Worm (Caenorhabditis elegans): ENCODE data around the gene F14D7.14.

DNA sequence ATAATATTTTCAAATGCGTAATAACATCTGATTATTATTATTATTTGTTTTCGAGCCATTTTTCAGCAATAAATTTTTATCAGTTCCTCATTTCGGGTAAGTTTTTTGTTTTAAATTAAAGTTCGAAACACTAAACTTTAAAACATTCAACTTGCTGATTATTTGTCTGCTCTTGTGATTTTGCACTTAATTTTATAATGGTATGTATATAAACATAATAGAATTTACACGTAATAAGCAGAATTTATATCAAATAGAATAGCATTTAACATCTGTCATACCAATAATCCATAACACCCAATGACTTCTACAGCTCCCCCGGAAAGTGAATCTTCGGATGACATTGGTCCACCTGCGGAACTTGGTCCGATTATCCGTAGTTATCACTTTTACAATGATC, 23.4 kb downstream of the F14D7.14 start, which contains the start of gene srm-4:
- TF ChIP-seq nhr-25 (tag; optimal IDR thresholded peaks at IDR 0.05) (no peak), nhr-237 (tag; optimal IDR thresholded peaks at IDR 0.05) (no peak), daf-12 (tag; optimal IDR thresholded peaks at IDR 0.05) (no peak), zag-1 (tag; optimal IDR thresholded peaks at IDR 0.05) (no peak), nfya-1 (tag; optimal IDR thresholded peaks at IDR 0.05; ENCODE audit: insufficient read depth) (no peak), fkh-10 (GFP tag; optimal IDR thresholded peaks at IDR 0.05) (no peak), lsy-12 (tag; optimal IDR thresholded peaks at IDR 0.05) (no peak), ceh-82 (tag; optimal IDR thresholded peaks at IDR 0.05) (no peak), elt-1 (tag; optimal IDR thresholded peaks at IDR 0.05) (no peak), lin-39 (tag; optimal IDR thresholded peaks at IDR 0.05) (no peak), ZK546.5 (tag; optimal IDR thresholded peaks at IDR 0.05) (no peak), unc-39 (tag; optimal IDR thresholded peaks at IDR 0.05) (no peak), tbx-2 (tag; optimal IDR thresholded peaks at IDR 0.05) (no peak)
